Worm (Caenorhabditis elegans): Measurements from ENCODE around the gene sre-24.

sre-24 gene

ce11 chrV:2903227-2903626 is 18.7 kb downstream of the sre-24 start, which contains the start of gene C31B8.7:
Gene C31B8.7, minus strand, starts transcription at chrV:2903327.
- TF ChIP-seq hmg-4 (GFP tag; optimal IDR thresholded peaks at IDR 0.05) (no peak), hmbx-1 (tag; optimal IDR thresholded peaks at IDR 0.05) (no peak), tra-4 (tag; optimal IDR thresholded peaks at IDR 0.05) (no peak), sea-1 (GFP tag; conservative IDR thresholded peaks at IDR 0.05) (no peak), flt-1 (GFP tag; IDR thresholded peaks at IDR 0.05) (no peak), pes-1 (GFP tag; IDR thresholded peaks at IDR 0.05) (no peak)

ce11 chrV:2909525-2909924 is 25.0 kb downstream of the sre-24 start, which contains the start of gene zmp-3:
Gene zmp-3, minus strand, starts transcription at chrV:2909625.
- TF ChIP-seq B0310.2 (tag; optimal IDR thresholded peaks at IDR 0.05): no peak
- no peak for TF ChIP-seq hmbx-1 (tag; optimal IDR thresholded peaks at IDR 0.05)
- no peak for TF ChIP-seq flt-1 (GFP tag; IDR thresholded peaks at IDR 0.05)
- no peak for TF ChIP-seq ets-7 (tag; optimal IDR thresholded peaks at IDR 0.05)
- no peak for TF ChIP-seq aly-1 (tag; optimal IDR thresholded peaks at IDR 0.05)
- no peak for TF ChIP-seq sea-1 (GFP tag; conservative IDR thresholded peaks at IDR 0.05)
- TF ChIP-seq pes-1 (GFP tag; IDR thresholded peaks at IDR 0.05): no peak
- TF ChIP-seq ceh-13 (GFP tag; optimal IDR thresholded peaks at IDR 0.05): no peak
- no peak for TF ChIP-seq scrt-1 (GFP tag; IDR thresholded peaks at IDR 0.05)
- TF ChIP-seq ama-1 (optimal IDR thresholded peaks at IDR 0.05): no peak
- TF ChIP-seq tbx-37 (GFP tag; conservative IDR thresholded peaks at IDR 0.05): no peak
- no peak for TF ChIP-seq tbx-11 (GFP tag; IDR thresholded peaks at IDR 0.05)
- TF ChIP-seq tra-4 (tag; optimal IDR thresholded peaks at IDR 0.05): no peak
- no peak for TF ChIP-seq hmg-4 (GFP tag; optimal IDR thresholded peaks at IDR 0.05)
- no peak for TF ChIP-seq ceh-36 (tag; optimal IDR thresholded peaks at IDR 0.05)
- no peak for TF ChIP-seq hnd-1 (tag; optimal IDR thresholded peaks at IDR 0.05)
- no peak for TF ChIP-seq F13C5.2 (tag; optimal IDR thresholded peaks at IDR 0.05)

- TF ChIP-seq tra-4 (tag; optimal IDR thresholded peaks at IDR 0.05) (no peak), ama-1 (optimal IDR thresholded peaks at IDR 0.05) (no peak), tbx-37 (GFP tag; conservative IDR thresholded peaks at IDR 0.05) (no peak), pes-1 (GFP tag; IDR thresholded peaks at IDR 0.05) (no peak), aly-1 (tag; optimal IDR thresholded peaks at IDR 0.05) (no peak), hnd-1 (tag; optimal IDR thresholded peaks at IDR 0.05) (no peak), B0310.2 (tag; optimal IDR thresholded peaks at IDR 0.05) (no peak), ets-7 (tag; optimal IDR thresholded peaks at IDR 0.05) (no peak), scrt-1 (GFP tag; IDR thresholded peaks at IDR 0.05) (no peak), F13C5.2 (tag; optimal IDR thresholded peaks at IDR 0.05) (no peak), tbx-11 (GFP tag; IDR thresholded peaks at IDR 0.05) (no peak), sea-1 (GFP tag; conservative IDR thresholded peaks at IDR 0.05) (no peak), flt-1 (GFP tag; IDR thresholded peaks at IDR 0.05) (no peak), hmg-4 (GFP tag; optimal IDR thresholded peaks at IDR 0.05) (no peak), hmbx-1 (tag; optimal IDR thresholded peaks at IDR 0.05) (no peak), ceh-13 (GFP tag; optimal IDR thresholded peaks at IDR 0.05) (no peak), ceh-36 (tag; optimal IDR thresholded peaks at IDR 0.05) (no peak)
These were observed 28.4 kb downstream of the sre-24 start, which contains the start of gene C31B8.9 for ce11 chrV:2912901-2913300. Gene C31B8.9, minus strand, starts transcription at chrV:2913001.

- TF ChIP-seq ceh-36 (tag; optimal IDR thresholded peaks at IDR 0.05) (no peak), pes-1 (GFP tag; IDR thresholded peaks at IDR 0.05) (no peak), hmg-4 (GFP tag; optimal IDR thresholded peaks at IDR 0.05) (no peak), hmbx-1 (tag; optimal IDR thresholded peaks at IDR 0.05) (no peak), sea-1 (GFP tag; conservative IDR thresholded peaks at IDR 0.05) (no peak), ama-1 (optimal IDR thresholded peaks at IDR 0.05) (no peak), ets-7 (tag; optimal IDR thresholded peaks at IDR 0.05) (no peak), scrt-1 (GFP tag; IDR thresholded peaks at IDR 0.05) (no peak), hnd-1 (tag; optimal IDR thresholded peaks at IDR 0.05) (no peak), ceh-13 (GFP tag; optimal IDR thresholded peaks at IDR 0.05) (no peak)
These were observed 29.4 kb downstream of the sre-24 start, which contains the start of gene srh-146 for ce11 chrV:2913948-2914347. Gene srh-146, plus strand, starts transcription at chrV:2914248.

- no peak for TF ChIP-seq scrt-1 (GFP tag; IDR thresholded peaks at IDR 0.05)
- no peak for TF ChIP-seq hnd-1 (tag; optimal IDR thresholded peaks at IDR 0.05)
- no peak for TF ChIP-seq flt-1 (GFP tag; IDR thresholded peaks at IDR 0.05)
- no peak for TF ChIP-seq F13C5.2 (tag; optimal IDR thresholded peaks at IDR 0.05)
These were observed 35.6 kb downstream of the sre-24 start for ce11 chrV:2920125-2920524.

ce11 chrV:2922594-2922993 is 38.1 kb downstream of the sre-24 start, which contains the start of gene srh-38:
Gene srh-38, minus strand, starts transcription at chrV:2922694.
- TF ChIP-seq ets-7 (tag; optimal IDR thresholded peaks at IDR 0.05) (no peak), tbx-37 (GFP tag; conservative IDR thresholded peaks at IDR 0.05) (no peak), B0310.2 (tag; optimal IDR thresholded peaks at IDR 0.05) (no peak), aly-1 (tag; optimal IDR thresholded peaks at IDR 0.05) (no peak), sea-1 (GFP tag; conservative IDR thresholded peaks at IDR 0.05) (no peak), hmg-4 (GFP tag; optimal IDR thresholded peaks at IDR 0.05) (no peak), F13C5.2 (tag; optimal IDR thresholded peaks at IDR 0.05) (no peak), scrt-1 (GFP tag; IDR thresholded peaks at IDR 0.05) (no peak), ama-1 (optimal IDR thresholded peaks at IDR 0.05) (no peak), hmbx-1 (tag; optimal IDR thresholded peaks at IDR 0.05) (no peak), tra-4 (tag; optimal IDR thresholded peaks at IDR 0.05) (no peak), flt-1 (GFP tag; IDR thresholded peaks at IDR 0.05) (no peak), hnd-1 (tag; optimal IDR thresholded peaks at IDR 0.05) (no peak), ceh-36 (tag; optimal IDR thresholded peaks at IDR 0.05) (no peak)

- no peak for TF ChIP-seq sea-1 (GFP tag; conservative IDR thresholded peaks at IDR 0.05)
- no peak for TF ChIP-seq tbx-37 (GFP tag; conservative IDR thresholded peaks at IDR 0.05)
- TF ChIP-seq pes-1 (GFP tag; IDR thresholded peaks at IDR 0.05): no peak
- TF ChIP-seq tra-4 (tag; optimal IDR thresholded peaks at IDR 0.05): no peak
- TF ChIP-seq flt-1 (GFP tag; IDR thresholded peaks at IDR 0.05): no peak
- TF ChIP-seq ama-1 (optimal IDR thresholded peaks at IDR 0.05): no peak
- TF ChIP-seq ceh-13 (GFP tag; optimal IDR thresholded peaks at IDR 0.05): no peak
- no peak for TF ChIP-seq tbx-11 (GFP tag; IDR thresholded peaks at IDR 0.05)
- no peak for TF ChIP-seq aly-1 (tag; optimal IDR thresholded peaks at IDR 0.05)
- no peak for TF ChIP-seq ets-7 (tag; optimal IDR thresholded peaks at IDR 0.05)
- no peak for TF ChIP-seq B0310.2 (tag; optimal IDR thresholded peaks at IDR 0.05)
- TF ChIP-seq hmbx-1 (tag; optimal IDR thresholded peaks at IDR 0.05): no peak
- no peak for TF ChIP-seq ceh-36 (tag; optimal IDR thresholded peaks at IDR 0.05)
- no peak for TF ChIP-seq scrt-1 (GFP tag; IDR thresholded peaks at IDR 0.05)
- no peak for TF ChIP-seq hmg-4 (GFP tag; optimal IDR thresholded peaks at IDR 0.05)
- no peak for TF ChIP-seq F13C5.2 (tag; optimal IDR thresholded peaks at IDR 0.05)
- no peak for TF ChIP-seq hnd-1 (tag; optimal IDR thresholded peaks at IDR 0.05)
These were observed 43.0 kb downstream of the sre-24 start, which contains the start of gene C31B8.12 for ce11 chrV:2927553-2927952. Gene C31B8.12, minus strand, starts transcription at chrV:2927653.

Data from whole organism, early embryonic.